Worm (Caenorhabditis elegans): Measurements from ENCODE around the gene T28C12.2.

T28C12.2 gene

DNA sequence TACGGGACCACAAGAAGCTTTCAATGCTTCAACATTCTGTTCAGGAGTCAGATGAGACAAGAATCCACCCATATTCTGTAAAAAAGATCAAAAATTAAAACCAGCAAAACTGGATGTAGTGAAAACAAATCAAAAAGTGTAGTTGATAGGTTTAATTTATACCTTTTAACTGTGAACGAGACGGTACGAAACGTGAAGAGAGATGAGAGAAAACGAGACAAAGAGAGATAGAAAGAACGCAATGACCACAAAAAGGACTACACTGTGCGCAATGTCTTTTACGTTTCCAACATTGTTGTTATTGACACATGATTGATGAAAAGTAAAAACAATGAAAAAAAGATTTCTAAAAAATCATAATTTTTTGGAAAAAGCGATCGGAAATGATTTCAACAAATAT, 36.6 kb downstream of the T28C12.2 start, which contains the start of gene cest-33:
Gene cest-33 (minus strand): TSS at position 75 of the 400 bp plus-strand sequence.
- no peak for TF ChIP-seq ztf-25 (GFP tag; IDR thresholded peaks at IDR 0.05)
- TF ChIP-seq hmg-1.2 (GFP tag; IDR thresholded peaks at IDR 0.05) = peak; percentile 49; the same call in 1 of the 2 replicates
- TF ChIP-seq mcd-1 (GFP tag; IDR thresholded peaks at IDR 0.05) = no peak
- TF ChIP-seq lir-1 (GFP tag; conservative IDR thresholded peaks at IDR 0.05) = no peak
- TF ChIP-seq aptf-2 (GFP tag; conservative IDR thresholded peaks at IDR 0.05) = no peak
- TF ChIP-seq tbp1 (GFP tag; optimal IDR thresholded peaks at IDR 0.05) = peak; percentile 10
- TF ChIP-seq nfyb-1 (GFP tag; IDR thresholded peaks at IDR 0.05) = no peak
- TF ChIP-seq cebp-1 (GFP tag; IDR thresholded peaks at IDR 0.05) = no peak
- no peak for TF ChIP-seq cebp-1 (tag; optimal IDR thresholded peaks at IDR 0.05)
- TF ChIP-seq pha-4 (tag; optimal IDR thresholded peaks at IDR 0.05) = no peak
- TF ChIP-seq cebp-2 (GFP tag; IDR thresholded peaks at IDR 0.05) = no peak
- peak; percentile 12 for TF ChIP-seq lin-40 (tag; optimal IDR thresholded peaks at IDR 0.05)
- no peak for TF ChIP-seq lsl-1 (GFP tag; optimal IDR thresholded peaks at IDR 0.05)
- no peak for TF ChIP-seq sptf-2 (GFP tag; optimal IDR thresholded peaks at IDR 0.05)
- TF ChIP-seq ccch-3 (GFP tag; optimal IDR thresholded peaks at IDR 0.05) = no peak
- TF ChIP-seq egl-44 (GFP tag; IDR thresholded peaks at IDR 0.05) = no peak
- no peak for TF ChIP-seq lag-1 (GFP tag; IDR thresholded peaks at IDR 0.05)
- TF ChIP-seq Y53F4B.3 (GFP tag; IDR thresholded peaks at IDR 0.05) = no peak
- no peak for TF ChIP-seq F10E7.11 (tag; optimal IDR thresholded peaks at IDR 0.05)
- TF ChIP-seq efl-1 (GFP tag; optimal IDR thresholded peaks at IDR 0.05) = no peak
- no peak for TF ChIP-seq snpc-1.3 (tag; optimal IDR thresholded peaks at IDR 0.05; ENCODE audit: insufficient read depth)
- TF ChIP-seq sdz-38 (tag; optimal IDR thresholded peaks at IDR 0.05) = no peak
- TF ChIP-seq nhr-120 (GFP tag; IDR thresholded peaks at IDR 0.05) = no peak
- TF ChIP-seq atf-7 (tag; optimal IDR thresholded peaks at IDR 0.05) = no peak
- TF ChIP-seq nhr-80 (tag; optimal IDR thresholded peaks at IDR 0.05) = peak; percentile 22
- no peak for TF ChIP-seq snpc-4 (GFP tag; optimal IDR thresholded peaks at IDR 0.05)
- no peak for TF ChIP-seq snpc-4 (tag; optimal IDR thresholded peaks at IDR 0.05)
- no peak for TF ChIP-seq tbx-9 (tag; optimal IDR thresholded peaks at IDR 0.05; ENCODE audit: borderline replicate concordance)
- no peak for TF ChIP-seq F52B5.7 (tag; optimal IDR thresholded peaks at IDR 0.05)
- TF ChIP-seq pbrm-1 (GFP tag; IDR thresholded peaks at IDR 0.05) = no peak

DNA sequence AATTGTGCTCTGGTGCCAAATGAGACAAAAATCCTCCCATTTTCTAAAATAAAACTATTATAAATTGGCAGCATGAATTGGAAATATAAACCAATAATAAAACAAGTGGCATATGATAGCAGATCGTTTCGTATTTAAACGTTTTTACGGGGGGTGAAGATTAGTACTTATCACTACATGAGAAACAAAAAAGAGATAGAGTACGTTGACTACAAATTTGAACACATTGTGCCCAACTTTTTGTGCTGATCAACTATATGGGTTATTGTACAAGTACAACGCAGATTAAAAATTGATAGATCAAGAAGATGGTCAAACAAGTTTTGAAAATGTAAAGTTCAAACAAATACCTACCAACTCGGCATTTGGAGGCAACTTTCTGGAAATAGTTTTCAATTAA, 39.5 kb downstream of the T28C12.2 start:
- TF ChIP-seq ccch-3 (GFP tag; optimal IDR thresholded peaks at IDR 0.05) = no peak
- no peak for TF ChIP-seq lin-26 (GFP tag; IDR thresholded peaks at IDR 0.05)
- no peak for TF ChIP-seq ceh-91 (GFP tag; IDR thresholded peaks at IDR 0.05)
- TF ChIP-seq ceh-27 (GFP tag; optimal IDR thresholded peaks at IDR 0.05) = no peak
- no peak for TF ChIP-seq snpc-1.1 (tag; optimal IDR thresholded peaks at IDR 0.05; ENCODE audit: insufficient read depth)
- TF ChIP-seq egl-18 (GFP tag; IDR thresholded peaks at IDR 0.05) = no peak
- TF ChIP-seq aptf-2 (GFP tag; conservative IDR thresholded peaks at IDR 0.05) = no peak
- no peak for TF ChIP-seq die-1 (tag; optimal IDR thresholded peaks at IDR 0.05)
- TF ChIP-seq lsl-1 (GFP tag; optimal IDR thresholded peaks at IDR 0.05) = no peak
- no peak for TF ChIP-seq ztf-22 (GFP tag; optimal IDR thresholded peaks at IDR 0.05)
- TF ChIP-seq repo-1 (tag; optimal IDR thresholded peaks at IDR 0.05) = no peak
- TF ChIP-seq K11D2.4 (GFP tag; IDR thresholded peaks at IDR 0.05) = no peak
- TF ChIP-seq T26A5.8 (tag; optimal IDR thresholded peaks at IDR 0.05) = no peak
- TF ChIP-seq ceh-58 (GFP tag; IDR thresholded peaks at IDR 0.05) = no peak
- TF ChIP-seq hrde-1 (tag; optimal IDR thresholded peaks at IDR 0.05; ENCODE audit: borderline replicate concordance) = no peak
- no peak for TF ChIP-seq sdz-38 (tag; optimal IDR thresholded peaks at IDR 0.05)
- no peak for TF ChIP-seq cebp-1 (GFP tag; IDR thresholded peaks at IDR 0.05)
- TF ChIP-seq cebp-1 (tag; optimal IDR thresholded peaks at IDR 0.05) = no peak

Data from whole organism, young adult.